Worm (Caenorhabditis elegans): ENCODE results near the gene ztf-13.

ztf-13 gene

DNA sequence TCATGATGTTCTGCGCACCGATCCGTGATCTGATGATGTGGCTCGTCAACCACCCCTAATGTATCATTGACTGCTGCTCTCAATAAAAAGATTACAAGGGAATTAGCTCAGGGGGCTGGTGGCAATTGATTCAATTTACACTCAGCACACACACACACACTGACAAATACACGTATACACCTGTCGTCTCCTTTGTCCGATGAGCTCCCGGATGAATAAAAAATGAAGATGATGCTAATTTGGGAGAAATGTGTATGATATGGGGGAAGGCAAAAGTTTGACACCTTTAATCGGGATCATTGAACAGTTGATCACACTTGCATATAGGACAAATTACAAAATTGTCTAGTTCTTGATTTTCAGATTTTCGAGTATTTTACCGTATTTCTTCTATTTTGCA is 34.9 kb downstream of the ztf-13 start:
- no peak for TF ChIP-seq hmg-1.2 (GFP tag; IDR thresholded peaks at IDR 0.05)

- TF ChIP-seq akir-1 (GFP tag; optimal IDR thresholded peaks at IDR 0.05) (no peak), chd-7 (tag; optimal IDR thresholded peaks at IDR 0.05) (no peak), dpff-1 (tag; optimal IDR thresholded peaks at IDR 0.05) (no peak), rpc-1 (optimal IDR thresholded peaks at IDR 0.05) (no peak), rpc-1 (tag; optimal IDR thresholded peaks at IDR 0.05) (no peak), C06A6.2 (GFP tag; conservative IDR thresholded peaks at IDR 0.05) (no peak), T26A5.8 (tag; optimal IDR thresholded peaks at IDR 0.05) (no peak), nhr-179 (tag; optimal IDR thresholded peaks at IDR 0.05) (no peak), hsf-1 (GFP tag; IDR thresholded peaks at IDR 0.05) (no peak), ets-4 (GFP tag; optimal IDR thresholded peaks at IDR 0.05) (no peak), cebp-1 (GFP tag; IDR thresholded peaks at IDR 0.05) (no peak), cebp-1 (tag; optimal IDR thresholded peaks at IDR 0.05) (no peak), mxl-1 (tag; optimal IDR thresholded peaks at IDR 0.05) (no peak), ztf-26 (tag; optimal IDR thresholded peaks at IDR 0.05) (no peak), rcor-1 (GFP tag; IDR thresholded peaks at IDR 0.05) (no peak), D2030.7 (GFP tag; IDR thresholded peaks at IDR 0.05) (no peak)
These were observed 38.7 kb downstream of the ztf-13 start, which contains the start of gene ceh-30 for ce11 chrX:3063274-3063673. Gene ceh-30 (plus strand): TSS chrX:3063574.

DNA sequence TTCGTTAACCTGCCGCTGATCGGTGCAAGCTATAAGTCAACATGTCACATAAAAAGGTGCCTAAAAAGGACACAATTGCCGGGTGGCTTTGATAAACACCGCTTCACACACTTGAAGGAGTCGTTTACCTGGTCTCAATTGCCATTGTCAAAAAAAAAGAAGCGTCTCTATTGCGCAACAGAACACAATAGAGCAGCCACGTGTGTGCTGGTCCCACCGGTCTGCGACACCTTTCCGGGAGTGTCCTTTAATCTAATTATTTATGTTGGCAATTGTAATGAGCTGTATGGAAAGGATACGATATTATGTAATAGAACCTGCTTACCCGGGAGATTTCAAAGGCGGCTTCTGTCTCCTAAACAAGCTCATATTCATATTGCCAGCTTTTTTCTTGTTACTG is 40.3 kb downstream of the ztf-13 start:
- TF ChIP-seq attf-5 (GFP tag; optimal IDR thresholded peaks at IDR 0.05) (no peak), egrh-3 (GFP tag; IDR thresholded peaks at IDR 0.05) (no peak), B0035.1 (tag; optimal IDR thresholded peaks at IDR 0.05) (no peak), him-1 (tag; optimal IDR thresholded peaks at IDR 0.05) (no peak), cebp-1 (GFP tag; IDR thresholded peaks at IDR 0.05) (no peak), cebp-1 (tag; optimal IDR thresholded peaks at IDR 0.05) (no peak), zfh-2 (GFP tag; conservative IDR thresholded peaks at IDR 0.05) (no peak), nfya-2 (GFP tag; IDR thresholded peaks at IDR 0.05) (no peak), Y56A3A.18 (GFP tag; IDR thresholded peaks at IDR 0.05) (no peak), ztf-26 (tag; optimal IDR thresholded peaks at IDR 0.05) (no peak), T26A5.8 (tag; optimal IDR thresholded peaks at IDR 0.05) (no peak), ccch-3 (GFP tag; optimal IDR thresholded peaks at IDR 0.05) (no peak), madf-3 (GFP tag; IDR thresholded peaks at IDR 0.05) (no peak), unc-62 (GFP tag; optimal IDR thresholded peaks at IDR 0.05) (no peak), ekl-4 (GFP tag; IDR thresholded peaks at IDR 0.05) (no peak), F23B12.7 (tag; optimal IDR thresholded peaks at IDR 0.05; ENCODE audit: insufficient read depth) (no peak), dpl-1 (GFP tag; optimal IDR thresholded peaks at IDR 0.05) (no peak), tbx-9 (tag; optimal IDR thresholded peaks at IDR 0.05; ENCODE audit: borderline replicate concordance) (no peak), chd-7 (tag; optimal IDR thresholded peaks at IDR 0.05) (no peak), sea-2 (GFP tag; IDR thresholded peaks at IDR 0.05) (no peak)

DNA sequence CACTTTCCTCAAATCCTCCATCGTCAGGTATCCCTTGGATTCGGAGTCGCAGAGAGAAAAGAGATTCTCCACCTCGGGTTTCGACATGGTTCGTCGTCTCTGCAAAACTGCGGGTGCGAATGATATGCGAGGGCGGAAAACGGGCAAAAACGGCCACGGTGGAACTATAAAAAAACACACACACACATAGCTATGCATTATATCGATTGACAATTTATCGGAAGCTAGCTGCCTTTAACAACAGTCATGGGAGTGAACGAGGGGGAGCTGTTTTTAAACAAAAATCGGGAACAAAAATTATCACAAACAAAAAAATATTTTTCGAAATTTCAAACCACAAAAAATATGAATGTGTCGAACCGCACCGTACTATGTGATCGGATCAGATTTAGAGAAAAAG is 42.7 kb downstream of the ztf-13 start, which contains the start of gene rsef-1:
TSS of gene rsef-1 (minus strand) at position 101 of the 400 bp plus-strand sequence.
- no peak for TF ChIP-seq snpc-4 (GFP tag; optimal IDR thresholded peaks at IDR 0.05)
- no peak for TF ChIP-seq snpc-4 (tag; optimal IDR thresholded peaks at IDR 0.05)
- TF ChIP-seq nhr-120 (GFP tag; IDR thresholded peaks at IDR 0.05) = no peak
- TF ChIP-seq attf-3 (GFP tag; conservative IDR thresholded peaks at IDR 0.05) = no peak
- TF ChIP-seq madf-8 (GFP tag; conservative IDR thresholded peaks at IDR 0.05) = no peak
- TF ChIP-seq aptf-2 (GFP tag; conservative IDR thresholded peaks at IDR 0.05) = no peak
- no peak for TF ChIP-seq ztf-26 (tag; optimal IDR thresholded peaks at IDR 0.05)
- no peak for TF ChIP-seq nhr-179 (tag; optimal IDR thresholded peaks at IDR 0.05)
- TF ChIP-seq T26A5.8 (tag; optimal IDR thresholded peaks at IDR 0.05) = no peak
